Fruit fly (Drosophila melanogaster) whole organism, embryonic: ENCODE results near the gene ND-13A.

Experiments
- Ada2b ChIP-seq: fragments of 200-800 bp; sonication (Bioruptor generic); IDR thresholded peaks from 2 replicates; pipeline ENCODE4 v1.3.6; 2022; ENCODE audit warnings: missing biosample characterization, missing genetic modification characterization
- Asciz ChIP-seq: fragments of 200-800 bp; sonication (Bioruptor generic); optimal IDR thresholded peaks from 2 replicates; lab custom pipeline; 2017; ENCODE audit warnings: missing biosample characterization, mild to moderate bottlenecking, missing genetic modification characterization, missing genetic modification reagents
- BEAF-32 ChIP-seq: fragments of 200-800 bp; sonication (Bioruptor generic); optimal IDR thresholded peaks from 3 replicates; lab custom pipeline; 2017; ENCODE audit warnings: missing biosample characterization, missing genetic modification characterization, mild to moderate bottlenecking, moderate library complexity, missing genetic modification reagents
- CG10147 ChIP-seq: fragments of 200-800 bp; sonication (Bioruptor generic); optimal IDR thresholded peaks from 2 replicates; lab custom pipeline; 2019; ENCODE audit warnings: missing biosample characterization, mild to moderate bottlenecking, missing genetic modification characterization, moderate library complexity
- CG11093 ChIP-seq: fragments of 200-800 bp; sonication (Bioruptor generic); IDR thresholded peaks from 3 replicates; pipeline ENCODE4 v1.3.6; 2022; ENCODE audit warnings: missing biosample characterization, missing genetic modification characterization
- CG11247 ChIP-seq: fragments of 200-800 bp; sonication (Bioruptor generic); IDR thresholded peaks from 2 replicates; pipeline ENCODE4 v1.3.6; 2022; ENCODE audit warnings: missing biosample characterization, missing genetic modification characterization
- CG12299 ChIP-seq: fragments of 200-800 bp; sonication (Bioruptor generic); optimal IDR thresholded peaks from 2 replicates; lab custom pipeline; 2018; ENCODE audit warnings: missing biosample characterization, mild to moderate bottlenecking, missing genetic modification characterization
- CG15073 ChIP-seq: fragments of 200-800 bp; sonication (Bioruptor generic); optimal IDR thresholded peaks from 2 replicates; lab custom pipeline; 2016; ENCODE audit warnings: missing biosample characterization, missing genetic modification characterization
- CG15479 ChIP-seq: fragments of 200-800 bp; sonication (Bioruptor generic); optimal IDR thresholded peaks from 3 replicates; lab custom pipeline; 2019; ENCODE audit warnings: missing biosample characterization, mild to moderate bottlenecking, missing genetic modification characterization, moderate library complexity
- CG15601 ChIP-seq: fragments of 200-800 bp; sonication (Bioruptor generic); optimal IDR thresholded peaks from 3 replicates; lab custom pipeline; 2019; ENCODE audit warnings: missing biosample characterization, mild to moderate bottlenecking, missing genetic modification characterization, moderate library complexity
- CG16815 ChIP-seq: fragments of 200-800 bp; sonication (Bioruptor generic); optimal IDR thresholded peaks from 3 replicates; lab custom pipeline; 2017; ENCODE audit warnings: missing biosample characterization, mild to moderate bottlenecking, missing genetic modification characterization
- CG18764 ChIP-seq: fragments of 200-800 bp; sonication (Bioruptor generic); optimal IDR thresholded peaks from 3 replicates; lab custom pipeline; 2016; ENCODE audit warnings: missing biosample characterization, missing genetic modification characterization
- CG2712 ChIP-seq: fragments of 200-800 bp; optimal IDR thresholded peaks from 3 replicates; lab custom pipeline; 2019; ENCODE audit warnings: missing biosample characterization, mild to moderate bottlenecking, missing genetic modification characterization, moderate library complexity
- CG31388 ChIP-seq: fragments of 200-800 bp; sonication (Bioruptor generic); optimal IDR thresholded peaks from 2 replicates; lab custom pipeline; 2016; ENCODE audit warnings: missing biosample characterization, missing genetic modification characterization
- CG4707 ChIP-seq: fragments of 200-800 bp; sonication (Bioruptor generic); optimal IDR thresholded peaks from 2 replicates; lab custom pipeline; 2018; ENCODE audit warnings: missing biosample characterization, mild to moderate bottlenecking, missing genetic modification characterization, moderate library complexity
- CG5953 ChIP-seq: fragments of 200-800 bp; sonication (Bioruptor generic); IDR thresholded peaks from 2 replicates; pipeline ENCODE4 v1.3.6; 2022; ENCODE audit warnings: missing biosample characterization, missing genetic modification characterization
- CG6272 ChIP-seq: fragments of 200-800 bp; sonication (Bioruptor generic); IDR thresholded peaks from 2 replicates; pipeline ENCODE4 v1.3.6; 2022; ENCODE audit warnings: missing biosample characterization, missing genetic modification characterization
- CG6765 ChIP-seq: fragments of 200-800 bp; sonication (Bioruptor generic); optimal IDR thresholded peaks from 3 replicates; lab custom pipeline; 2017; ENCODE audit warnings: missing biosample characterization, mild to moderate bottlenecking, missing genetic modification characterization
- CG6813 ChIP-seq: fragments of 200-800 bp; sonication (Bioruptor generic); optimal IDR thresholded peaks from 2 replicates; lab custom pipeline; 2017; ENCODE audit warnings: missing biosample characterization, missing genetic modification characterization, mild to moderate bottlenecking, moderate library complexity, missing genetic modification reagents
- CG8290 ChIP-seq, 3 experiments: fragments of 200-800 bp; sonication (Bioruptor generic); optimal IDR thresholded peaks; 2 replicates each; lab custom pipeline; 2016 to 2019; ENCODE audit warnings: missing biosample characterization in 3 of 3, missing genetic modification characterization in 3 of 3, mild to moderate bottlenecking in 2 of 3, moderate library complexity in 1 of 3
- CG8924 ChIP-seq: fragments of 200-800 bp; optimal IDR thresholded peaks from 3 replicates; lab custom pipeline; 2019; ENCODE audit warnings: missing biosample characterization, mild to moderate bottlenecking, missing genetic modification characterization, moderate library complexity
- CG9609 ChIP-seq: fragments of 200-800 bp; sonication (Bioruptor generic); optimal IDR thresholded peaks from 3 replicates; lab custom pipeline; 2016; ENCODE audit warnings: missing biosample characterization, missing genetic modification characterization
- CG9727 ChIP-seq: fragments of 200-800 bp; sonication (Bioruptor generic); optimal IDR thresholded peaks from 3 replicates; lab custom pipeline; 2017; ENCODE audit warnings: missing biosample characterization, mild to moderate bottlenecking, missing genetic modification characterization
- CG9876 ChIP-seq: fragments of 200-800 bp; sonication (Bioruptor generic); optimal IDR thresholded peaks from 2 replicates; lab custom pipeline; 2016; ENCODE audit warnings: missing biosample characterization, missing genetic modification characterization
- CG9932 ChIP-seq: fragments of 200-800 bp; sonication (Bioruptor generic); IDR thresholded peaks from 2 replicates; pipeline ENCODE4 v1.3.6; 2022; ENCODE audit warnings: missing biosample characterization, missing genetic modification characterization
- Dbx ChIP-seq: fragments of 200-800 bp; sonication (Bioruptor generic); IDR thresholded peaks from 3 replicates; pipeline ENCODE4 v1.3.6; 2022; ENCODE audit warnings: missing biosample characterization, missing genetic modification characterization
- Gug ChIP-seq: fragments of 200-800 bp; sonication (Bioruptor generic); IDR thresholded peaks from 4 replicates; pipeline ENCODE4 v1.3.6; 2022; ENCODE audit warnings: missing biosample characterization, missing genetic modification characterization
- HLH54F ChIP-seq: fragments of 200-800 bp; sonication (Bioruptor generic); optimal IDR thresholded peaks from 3 replicates; lab custom pipeline; 2016; ENCODE audit warnings: missing biosample characterization, missing genetic modification characterization
- Hand ChIP-seq: fragments of 200-800 bp; sonication (Bioruptor generic); optimal IDR thresholded peaks from 2 replicates; lab custom pipeline; 2017; ENCODE audit warnings: mild to moderate bottlenecking, missing biosample characterization, missing genetic modification reagents, missing genetic modification characterization
- Lim3 ChIP-seq: fragments of 200-800 bp; sonication (Bioruptor generic); IDR thresholded peaks from 2 replicates; pipeline ENCODE4 v1.3.6; 2022; ENCODE audit warnings: missing biosample characterization, missing genetic modification characterization
- Med ChIP-seq: fragments of 200-800 bp; sonication (Bioruptor generic); peaks from one replicate; lab custom pipeline; 2016; ENCODE audit warnings: missing biosample characterization, missing genetic modification characterization, mild to moderate bottlenecking, inconsistent platforms, moderate library complexity
- Six4 ChIP-seq: fragments of 200-800 bp; sonication (Bioruptor generic); optimal IDR thresholded peaks from 2 replicates; lab custom pipeline; 2016; ENCODE audit warnings: missing biosample characterization, missing genetic modification characterization
- YL-1 ChIP-seq: fragments of 200-800 bp; sonication (Bioruptor generic); optimal IDR thresholded peaks from 3 replicates; lab custom pipeline; 2017; ENCODE audit warnings: missing biosample characterization, mild to moderate bottlenecking, missing genetic modification characterization
- al ChIP-seq: fragments of 200-800 bp; sonication (Bioruptor generic); IDR thresholded peaks from 2 replicates; pipeline ENCODE4 v1.3.6; 2022; ENCODE audit warnings: missing biosample characterization, missing genetic modification characterization
- ap ChIP-seq: fragments of 200-800 bp; sonication (Bioruptor generic); IDR thresholded peaks from 2 replicates; pipeline ENCODE4 v1.3.6; 2022; ENCODE audit warnings: missing biosample characterization, missing genetic modification characterization
- ase ChIP-seq: fragments of 200-800 bp; sonication (Bioruptor generic); IDR thresholded peaks from 3 replicates; pipeline ENCODE4 v1.3.6; 2022; ENCODE audit warnings: missing biosample characterization, missing genetic modification characterization
- cad ChIP-seq: fragments of >200 bp; optimal IDR thresholded peaks from 2 replicates; lab custom pipeline; 2017; ENCODE audit warnings: missing biosample characterization, missing genetic modification characterization
- corto ChIP-seq: fragments of 200-800 bp; sonication (Bioruptor generic); optimal IDR thresholded peaks from 2 replicates; lab custom pipeline; 2016; ENCODE audit warnings: missing biosample characterization, mild to moderate bottlenecking, missing genetic modification characterization, moderate library complexity
- crp ChIP-seq, 2 experiments: fragments of 200-800 bp; sonication (Bioruptor generic); optimal IDR thresholded peaks; 2 replicates in 1 of 2; 3 replicates in 1 of 2; lab custom pipeline; 2017; ENCODE audit warnings: missing biosample characterization in 2 of 2, missing genetic modification characterization in 2 of 2, mild to moderate bottlenecking in 1 of 2, moderate library complexity in 1 of 2
- eve ChIP-seq, 2 experiments: fragments of >200 bp; optimal IDR thresholded peaks; 2 replicates each; lab custom pipeline; 2017; ENCODE audit warnings: missing biosample characterization in 2 of 2, missing genetic modification characterization in 2 of 2
- fd64A ChIP-seq: fragments of 200-800 bp; sonication (Bioruptor generic); optimal IDR thresholded peaks from 3 replicates; lab custom pipeline; 2018; ENCODE audit warnings: missing biosample characterization, mild to moderate bottlenecking, missing genetic modification characterization
- gce ChIP-seq: fragments of 200-800 bp; sonication (Bioruptor generic); IDR thresholded peaks from 3 replicates; pipeline ENCODE4 v1.3.6; 2022; ENCODE audit warnings: missing biosample characterization, missing genetic modification characterization
- lab ChIP-seq: fragments of 200-800 bp; sonication (Bioruptor generic); optimal IDR thresholded peaks from 3 replicates; lab custom pipeline; 2017; ENCODE audit warnings: missing biosample characterization, missing genetic modification characterization, mild to moderate bottlenecking, moderate library complexity, missing genetic modification reagents
- lov ChIP-seq, 2 experiments: fragments of 200-800 bp in 1 of 2; fragments of >200 bp in 1 of 2; sonication (Bioruptor generic) in 1 of 2; IDR thresholded peaks in 1 of 2; optimal IDR thresholded peaks in 1 of 2; 2 replicates in 1 of 2; 3 replicates in 1 of 2; pipeline versions ENCODE4 v1.3.6 to Lab custom; 2017 to 2022; ENCODE audit warnings: missing biosample characterization in 1 of 2, missing genetic modification characterization in 1 of 2
- nerfin-1 ChIP-seq: fragments of 200-800 bp; sonication (Bioruptor generic); optimal IDR thresholded peaks from 3 replicates; lab custom pipeline; 2019; ENCODE audit warnings: missing biosample characterization, mild to moderate bottlenecking, missing genetic modification characterization, moderate library complexity
- pros ChIP-seq: fragments of 200-800 bp; sonication (Bioruptor generic); optimal IDR thresholded peaks from 3 replicates; lab custom pipeline; 2019; ENCODE audit warnings: missing biosample characterization, mild to moderate bottlenecking, missing genetic modification characterization, moderate library complexity
- rib ChIP-seq: fragments of 200-800 bp; sonication (Bioruptor generic); IDR thresholded peaks from 2 replicates; pipeline ENCODE4 v1.3.6; 2022; ENCODE audit warnings: missing biosample characterization, missing genetic modification characterization
- run ChIP-seq: fragments of 200-800 bp; sonication (Bioruptor generic); optimal IDR thresholded peaks from 3 replicates; lab custom pipeline; 2018; ENCODE audit warnings: missing biosample characterization, mild to moderate bottlenecking, missing genetic modification characterization
- toy ChIP-seq: fragments of 200-800 bp; sonication (Bioruptor generic); IDR thresholded peaks from 2 replicates; pipeline ENCODE4 v1.3.6; 2022; ENCODE audit warnings: missing biosample characterization, missing genetic modification characterization
- wor ChIP-seq: fragments of 200-800 bp; sonication (Bioruptor generic); IDR thresholded peaks from 2 replicates; pipeline ENCODE4 v1.3.6; 2022; ENCODE audit warnings: missing biosample characterization, missing genetic modification characterization

ND-13A gene

dm6 chr2L:5054953-5055352 is 45.1 kb downstream of the ND-13A start, which contains the start of the genes CG14036 and His3.3A (continued):
- TF ChIP-seq CG15479 (GFP tag; lab: Kevin White, UChicago) = no peak
- peak; percentile 87 for TF ChIP-seq Med (GFP tag; lab: Kevin White, UChicago)
- no peak for TF ChIP-seq CG9609 (GFP tag; lab: Kevin White, UChicago)
- no peak for TF ChIP-seq CG16815
- no peak for TF ChIP-seq CG31388
- peak; percentile 59 for TF ChIP-seq BEAF-32
- peak; percentile 46 for TF ChIP-seq CG2712 (tag; lab: Kevin White, UChicago)
- TF ChIP-seq Ada2b (GFP tag; lab: Robert Waterston, UW) = no peak
- TF ChIP-seq Dbx = 0 out of 3 replicates have a peak, but pooled peaks have one; percentile 18
- no peak for TF ChIP-seq CG18764 (GFP tag; lab: Kevin White, UChicago)
- no peak for TF ChIP-seq CG6813 (GFP tag; lab: Kevin White, UChicago)
- no peak for TF ChIP-seq fd64A (GFP tag; lab: Kevin White, UChicago)
- no peak for TF ChIP-seq corto
- TF ChIP-seq CG11093 = no peak
- no peak for TF ChIP-seq Lim3 (GFP tag; lab: Robert Waterston, UW)
- 0 out of 3 replicates have a peak, but pooled peaks have one; percentile 16 for TF ChIP-seq gce (GFP tag; lab: Robert Waterston, UW)
- TF ChIP-seq HLH54F (GFP tag; lab: Kevin White, UChicago) = peak; percentile 12
- no peak for TF ChIP-seq Gug (GFP tag; lab: Robert Waterston, UW)
- peak; percentile 35 for TF ChIP-seq lab (GFP tag; lab: Kevin White, UChicago)
- TF ChIP-seq ap (GFP tag; lab: Robert Waterston, UW) = no peak
- no peak for TF ChIP-seq wor (GFP tag; lab: Robert Waterston, UW)
- no peak for TF ChIP-seq rib
- TF ChIP-seq YL-1 = peak; percentile 63
- no peak for TF ChIP-seq cad
- TF ChIP-seq Six4 (GFP tag; lab: Kevin White, UChicago) = no peak
- TF ChIP-seq CG9727 (GFP tag; lab: Kevin White, UChicago) = peak; percentile 32
- TF ChIP-seq pros = no peak
- no peak for TF ChIP-seq CG5953
- no peak for TF ChIP-seq CG11247 (GFP tag; lab: Robert Waterston, UW)
- no peak for TF ChIP-seq CG6272 (GFP tag; lab: Robert Waterston, UW)
- TF ChIP-seq crp (GFP tag; optimal IDR thresholded peaks at IDR 0.05; lab: Kevin White, UChicago) = peak in 1 of 2 experiments; percentile 77
- peak; percentile 49 for TF ChIP-seq CG8924
- TF ChIP-seq CG15601 (tag; lab: Kevin White, UChicago) = peak; percentile 23
- TF ChIP-seq CG9932 = peak; percentile 35; the same call in 1 of the 2 replicates
- no peak for TF ChIP-seq CG6765 (GFP tag; lab: Kevin White, UChicago)
- TF ChIP-seq CG10147 = no peak
- TF ChIP-seq CG12299 (tag; lab: Kevin White, UChicago) = no peak
- TF ChIP-seq nerfin-1 (tag; lab: Kevin White, UChicago) = peak; percentile 20
- TF ChIP-seq toy (GFP tag; lab: Robert Waterston, UW) = no peak
- no peak for TF ChIP-seq al (GFP tag; lab: Robert Waterston, UW)
- TF ChIP-seq ase (GFP tag; lab: Robert Waterston, UW) = no peak
- no peak for TF ChIP-seq CG9876
- TF ChIP-seq lov (optimal IDR thresholded peaks at IDR 0.05; lab: Kevin White, UChicago) = no peak
- no peak for TF ChIP-seq lov (GFP tag; IDR thresholded peaks at IDR 0.05; lab: Robert Waterston, UW)
- TF ChIP-seq Hand (GFP tag; lab: Kevin White, UChicago) = no peak
- TF ChIP-seq eve (GFP tag; optimal IDR thresholded peaks at IDR 0.05; lab: Kevin White, UChicago) = no peak
- no peak for TF ChIP-seq CG4707 (GFP tag; lab: Kevin White, UChicago)
- no peak for TF ChIP-seq run (tag; lab: Kevin White, UChicago)
- no peak for TF ChIP-seq Asciz (GFP tag; lab: Kevin White, UChicago)
- no peak for TF ChIP-seq CG8290 (GFP tag; optimal IDR thresholded peaks at IDR 0.05; lab: Kevin White, UChicago)
- TF ChIP-seq CG8290 (tag; optimal IDR thresholded peaks at IDR 0.05; lab: Kevin White, UChicago) = peak in 1 of 2 experiments; percentile 75
- TF ChIP-seq CG15073 (GFP tag; lab: Kevin White, UChicago) = no peak
